Worm (Caenorhabditis elegans) whole organism, L4 larva: Measurements from ENCODE around the gene C16C8.11.
A peak's percentile ranks its signal among the peaks of the same experiment; 100 is the strongest.
"Not testable (repeated sequence)": the region's sequence is repeated elsewhere in the genome, so short reads cannot be mapped to it uniquely, and the experiment has no call there.

Experiments
- F26F4.8 ChIP-seq: fragments of 200-800 bp; sonication (Bioruptor generic); conservative IDR thresholded peaks from 2 replicates; pipeline ENCODE4 v1.3.6; 2022; ENCODE audit warnings: missing genetic modification characterization, missing compliant biosample characterization
- F49E8.2 ChIP-seq: sonication (generic microtip); optimal IDR thresholded peaks from 2 replicates; lab custom pipeline; 2016; ENCODE audit warnings: missing compliant biosample characterization, mild to moderate bottlenecking, missing genetic modification characterization, borderline replicate concordance
- T26A8.4 ChIP-seq: fragments of 200-800 bp; sonication (Bioruptor generic); IDR thresholded peaks from 2 replicates; pipeline ENCODE4 v1.3.6; 2022; ENCODE audit warnings: missing genetic modification characterization, missing compliant biosample characterization
- Y105C5A.15 ChIP-seq: fragments of 200-800 bp; sonication (Bioruptor generic); IDR thresholded peaks from 2 replicates; pipeline ENCODE4 v1.3.6; 2022; ENCODE audit warnings: missing genetic modification characterization, missing compliant biosample characterization
- Y48G9A.11 ChIP-seq: fragments of 200-800 bp; sonication (Bioruptor generic); IDR thresholded peaks from 2 replicates; pipeline ENCODE4 v1.3.6; 2022; ENCODE audit warnings: missing genetic modification reagents, missing genetic modification characterization, missing compliant biosample characterization
- aha-1 ChIP-seq: fragments of 150-350 bp; peaks from one replicate; lab custom pipeline; 2014; ENCODE audit warnings: missing biosample characterization, missing genetic modification characterization
- ceh-20 ChIP-seq: fragments of 200-800 bp; sonication (Bioruptor generic); IDR thresholded peaks from 2 replicates; pipeline ENCODE4 v1.3.6; 2022; ENCODE audit warnings: missing genetic modification reagents, missing genetic modification characterization, missing compliant biosample characterization
- ctbp-1 ChIP-seq: fragments of 200-800 bp; sonication (Bioruptor generic); IDR thresholded peaks from 2 replicates; pipeline ENCODE4 v1.3.6; 2022; ENCODE audit warnings: missing genetic modification reagents, missing genetic modification characterization, missing compliant biosample characterization
- egl-43 ChIP-seq: fragments of 200-800 bp; sonication (Bioruptor generic); IDR thresholded peaks from 2 replicates; pipeline ENCODE4 v1.3.6; 2022; ENCODE audit warnings: missing genetic modification reagents, missing genetic modification characterization, missing compliant biosample characterization
- fkh-10 ChIP-seq: fragments of 150-350 bp; optimal IDR thresholded peaks from 2 replicates; lab custom pipeline; 2014; ENCODE audit warnings: missing biosample characterization, missing genetic modification reagents, missing genetic modification characterization
- lim-7 ChIP-seq: fragments of 200-800 bp; sonication (Bioruptor generic); IDR thresholded peaks from 2 replicates; pipeline ENCODE4 v1.3.6; 2022; ENCODE audit warnings: missing genetic modification characterization, missing compliant biosample characterization
- lin-38 ChIP-seq: fragments of 200-800 bp; sonication (Bioruptor generic); IDR thresholded peaks from 2 replicates; pipeline ENCODE4 v1.3.6; 2022; ENCODE audit warnings: missing genetic modification reagents, missing genetic modification characterization, missing compliant biosample characterization
- lir-3 ChIP-seq: sonication (generic microtip); optimal IDR thresholded peaks from 2 replicates; lab custom pipeline; 2016; ENCODE audit warnings: mild to moderate bottlenecking, missing genetic modification characterization, missing compliant biosample characterization
- madf-5 ChIP-seq, 2 experiments: fragments of 200-800 bp; sonication (Bioruptor generic); IDR thresholded peaks; 2 replicates each; pipeline ENCODE4 v1.3.6; 2022; ENCODE audit warnings: missing compliant biosample characterization in 2 of 2, missing genetic modification characterization in 2 of 2
- nhr-111 ChIP-seq: fragments of 200-800 bp; sonication (Bioruptor generic); optimal IDR thresholded peaks from 2 replicates; lab custom pipeline; 2018; ENCODE audit warnings: mild to moderate bottlenecking, missing genetic modification characterization, missing compliant biosample characterization
- nhr-28 ChIP-seq: fragments of 150-350 bp; optimal IDR thresholded peaks from 2 replicates; lab custom pipeline; 2014; ENCODE audit warnings: missing biosample characterization, missing genetic modification characterization
- nhr-76 ChIP-seq: fragments of 150-350 bp; optimal IDR thresholded peaks from 2 replicates; lab custom pipeline; 2014; ENCODE audit warnings: missing biosample characterization, missing genetic modification characterization
- pha-4 ChIP-seq, 2 experiments: fragments of 150-350 bp in 1 of 2; fragments of 200-800 bp in 1 of 2; sonication (Bioruptor generic) in 1 of 2; IDR thresholded peaks in 1 of 2; optimal IDR thresholded peaks in 1 of 2; 2 replicates each; pipeline versions ENCODE4 v1.3.6 to Lab custom; 2014 to 2022; ENCODE audit warnings: missing genetic modification characterization in 2 of 2, missing genetic modification reagents in 2 of 2, missing biosample characterization in 1 of 2, missing compliant biosample characterization in 1 of 2
- php-3 ChIP-seq: fragments of 200-800 bp; sonication (Bioruptor generic); IDR thresholded peaks from 2 replicates; pipeline ENCODE4 v1.3.6; 2022; ENCODE audit warnings: missing genetic modification reagents, missing genetic modification characterization, missing compliant biosample characterization
- set-16 ChIP-seq: fragments of 200-800 bp; sonication (Bioruptor generic); IDR thresholded peaks from 2 replicates; pipeline ENCODE4 v1.3.6; 2022; ENCODE audit warnings: missing genetic modification reagents, missing genetic modification characterization, missing compliant biosample characterization
- skn-1 ChIP-seq: fragments of 150-350 bp; optimal IDR thresholded peaks from 2 replicates; lab custom pipeline; 2014; ENCODE audit warnings: missing biosample characterization, missing genetic modification characterization
- snpc-4 ChIP-seq: fragments of 150-350 bp; optimal IDR thresholded peaks from 2 replicates; lab custom pipeline; 2014; ENCODE audit warnings: missing biosample characterization, missing genetic modification characterization
- spr-1 ChIP-seq: sonication (generic microtip); optimal IDR thresholded peaks from 2 replicates; lab custom pipeline; 2016; ENCODE audit warnings: mild to moderate bottlenecking, missing genetic modification characterization, missing compliant biosample characterization
- tag-97 ChIP-seq: fragments of 200-800 bp; sonication (Bioruptor generic); IDR thresholded peaks from 2 replicates; pipeline ENCODE4 v1.3.6; 2022; ENCODE audit warnings: missing genetic modification characterization, missing compliant biosample characterization
- unc-130 ChIP-seq: sonication (generic microtip); optimal IDR thresholded peaks from 2 replicates; lab custom pipeline; 2016; ENCODE audit warnings: missing genetic modification reagents, missing genetic modification characterization, missing compliant biosample characterization
- unc-62 ChIP-seq, 3 experiments: fragments of 150-350 bp in 1 of 3; sonication (generic microtip); optimal IDR thresholded peaks in 2 of 3; peaks in 1 of 3; 1 replicate in 1 of 3; 2 replicates in 2 of 3; lab custom pipeline; 2014 to 2017; ENCODE audit warnings: missing biosample characterization in 3 of 3, missing genetic modification characterization in 3 of 3, missing genetic modification reagents in 3 of 3, missing genotype in 1 of 3
- zfp-3 ChIP-seq: fragments of 200-800 bp; sonication (Bioruptor generic); conservative IDR thresholded peaks from 2 replicates; pipeline ENCODE4 v1.3.6; 2022; ENCODE audit warnings: missing genetic modification reagents, missing genetic modification characterization, missing compliant biosample characterization
- zip-11 ChIP-seq: fragments of 200-800 bp; sonication (Bioruptor generic); IDR thresholded peaks from 2 replicates; pipeline ENCODE4 v1.3.6; 2022; ENCODE audit warnings: missing genetic modification characterization, missing compliant biosample characterization
- ztf-7 ChIP-seq: fragments of 150-350 bp; optimal IDR thresholded peaks from 2 replicates; lab custom pipeline; 2014; ENCODE audit warnings: missing biosample characterization, missing genetic modification characterization

Gene C16C8.11

DNA sequence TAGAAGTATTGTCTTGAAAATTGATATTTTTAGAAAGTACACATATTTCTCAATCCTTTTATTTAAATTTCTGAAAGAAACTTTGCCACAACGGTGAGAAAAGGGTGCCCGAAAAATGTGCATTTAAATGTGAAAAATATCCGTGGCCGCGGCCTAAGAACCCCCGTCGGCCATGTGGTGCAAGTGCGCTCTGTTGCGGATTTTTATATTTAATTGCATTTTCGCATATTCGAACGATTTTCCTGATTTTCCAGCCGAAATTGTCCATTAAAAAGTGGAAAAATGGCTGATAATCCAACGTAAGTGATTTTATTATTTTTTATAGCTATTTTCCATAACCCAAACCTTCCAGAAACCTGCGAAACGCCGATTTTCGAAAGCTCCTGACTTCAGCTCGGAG, 28.7 kb downstream of the C16C8.11 start, which contains the start of gene smu-2 (continued):
- no peak for TF ChIP-seq ztf-7 (tag; lab: Kevin White, UChicago)
- peak; percentile 71 for TF ChIP-seq nhr-28
- no peak for TF ChIP-seq unc-62 (GFP tag; optimal IDR thresholded peaks at IDR 0.05 in 1 of 2; lab: Kevin White, UChicago)
- TF ChIP-seq unc-62 (tag; optimal IDR thresholded peaks at IDR 0.05; lab: Kevin White, UChicago) = no peak
- TF ChIP-seq unc-130 (GFP tag; lab: Kevin White, UChicago) = peak; percentile 89
- TF ChIP-seq, all 104 proteins: peak for 16

DNA sequence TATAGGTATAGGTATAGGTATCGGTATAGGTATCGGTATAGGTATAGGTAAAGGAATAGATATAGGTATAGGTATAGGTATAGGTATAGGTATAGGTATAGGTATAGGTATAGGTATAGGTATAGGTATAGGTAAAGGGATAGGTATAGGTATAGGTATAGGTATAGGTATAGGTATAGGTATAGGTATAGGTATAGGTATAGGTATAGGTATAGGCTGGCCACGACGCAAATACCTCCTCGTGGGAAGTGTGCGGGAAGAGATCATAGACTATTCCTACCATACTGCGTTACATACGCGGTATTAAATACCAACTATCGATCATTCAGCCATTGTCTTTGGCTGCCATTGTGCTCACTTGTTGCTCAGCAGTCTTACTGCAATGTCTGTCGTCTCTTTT, 37.3 kb downstream of the C16C8.11 start, which contains the start of gene fbxb-112:
Gene fbxb-112 (plus strand): TSS at position 301 of the 400 bp plus-strand sequence.
- not testable (repeated sequence) for TF ChIP-seq Y48G9A.11 (GFP tag; lab: Robert Waterston, UW); F49E8.2 (tag; lab: Kevin White, UChicago); T26A8.4
- TF ChIP-seq, all 104 proteins: peak for 0; not testable (repeated sequence) for 104

DNA sequence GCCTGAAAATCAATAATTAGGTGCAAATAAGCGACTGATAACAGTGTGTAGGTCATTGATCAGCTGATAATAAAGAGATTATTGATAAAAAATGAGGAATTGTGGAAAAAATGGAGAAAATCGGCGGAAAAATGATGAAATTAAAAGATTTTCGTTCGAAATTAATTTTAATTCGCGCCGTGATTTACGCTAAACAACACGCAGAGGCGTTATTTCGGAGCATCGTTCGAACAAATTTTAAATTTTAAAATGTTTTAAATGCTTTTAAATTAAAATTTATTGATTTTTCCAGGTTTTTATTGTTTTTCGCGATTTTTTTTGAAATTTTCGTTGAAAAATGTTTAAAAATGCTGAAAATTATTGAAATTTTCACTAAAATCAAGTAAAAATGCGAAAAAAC, 45.9 kb downstream of the C16C8.11 start, which contains the start of gene Y49F6B.9:
Gene Y49F6B.9 (minus strand): TSS at position 2 of the 400 bp plus-strand sequence.
- TF ChIP-seq skn-1 (tag; lab: Kevin White, UChicago) = no peak
- no peak for TF ChIP-seq zip-11
- no peak for TF ChIP-seq unc-130 (GFP tag; lab: Kevin White, UChicago)
- peak; percentile 87 for TF ChIP-seq aha-1 (tag; lab: Kevin White, UChicago)
- peak; percentile 94 for TF ChIP-seq Y48G9A.11 (GFP tag; lab: Robert Waterston, UW)
- TF ChIP-seq lin-38 = no peak
- no peak for TF ChIP-seq lim-7 (GFP tag; lab: Robert Waterston, UW)

DNA sequence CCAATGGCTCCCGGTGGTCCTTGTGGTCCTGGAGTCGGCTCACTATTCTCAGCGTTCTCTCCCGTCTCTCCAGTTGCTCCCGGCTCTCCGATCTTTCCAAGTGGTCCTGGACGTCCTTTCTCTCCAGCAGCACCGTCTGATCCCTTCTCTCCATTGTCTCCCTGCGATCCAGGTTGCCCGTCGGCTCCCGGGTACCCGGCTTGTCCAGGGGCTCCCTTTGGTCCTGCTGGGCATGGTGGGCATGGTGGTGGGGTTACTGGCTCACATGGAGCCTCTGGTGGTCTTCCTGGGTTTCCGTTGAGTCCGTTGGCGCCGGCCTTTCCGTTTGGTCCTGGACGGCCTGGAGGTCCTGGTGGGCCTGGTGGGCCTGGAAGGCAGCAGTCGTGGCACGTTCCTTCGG, 46.9 kb downstream of the C16C8.11 start:
- TF ChIP-seq php-3 (GFP tag; lab: Robert Waterston, UW) = peak; percentile 31; the same call in 1 of the 2 replicates
- no peak for TF ChIP-seq aha-1 (tag; lab: Kevin White, UChicago)
- TF ChIP-seq set-16 (GFP tag; lab: Robert Waterston, UW) = peak; percentile 97
- peak; percentile 65; the same call in 1 of the 2 replicates for TF ChIP-seq egl-43 (GFP tag; lab: Robert Waterston, UW)
- no peak for TF ChIP-seq snpc-4 (tag; lab: Kevin White, UChicago)
- TF ChIP-seq T26A8.4 = peak; percentile 57
- peak; percentile 7 for TF ChIP-seq spr-1 (tag; lab: Kevin White, UChicago)
- no peak for TF ChIP-seq fkh-10 (GFP tag; lab: Kevin White, UChicago)
- TF ChIP-seq ctbp-1 (GFP tag; lab: Robert Waterston, UW) = no peak
- no peak for TF ChIP-seq unc-130 (GFP tag; lab: Kevin White, UChicago)
- peak; percentile 13 for TF ChIP-seq nhr-111
- TF ChIP-seq lin-38 = no peak
- TF ChIP-seq, all 104 proteins: peak for 6

DNA sequence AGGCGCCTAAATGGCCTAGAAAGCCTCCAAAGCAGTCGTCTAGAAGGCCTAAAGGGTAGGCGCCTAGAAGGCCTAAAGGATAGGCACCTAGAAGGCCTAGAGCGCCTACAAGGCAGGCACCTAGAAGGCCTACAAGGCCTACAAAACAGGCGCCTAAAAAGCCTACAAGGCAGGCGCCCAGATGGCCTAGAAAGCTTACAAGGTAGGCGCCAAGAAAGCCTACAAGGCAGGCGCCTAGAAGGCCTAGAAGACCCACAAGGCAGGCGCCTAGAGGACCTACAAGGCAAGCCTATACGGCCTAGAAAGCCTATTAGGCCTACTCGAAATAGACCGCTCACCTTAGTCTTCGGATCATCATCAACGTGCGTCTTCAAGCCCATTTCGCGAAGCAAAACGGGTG, 48.5 kb downstream of the C16C8.11 start:
- TF ChIP-seq nhr-76 (tag; lab: Kevin White, UChicago) (no peak), ctbp-1 (GFP tag; lab: Robert Waterston, UW) (no peak), lir-3 (tag; lab: Kevin White, UChicago) (no peak), zfp-3 (GFP tag; lab: Robert Waterston, UW) (no peak), tag-97 (GFP tag; lab: Robert Waterston, UW) (no peak), egl-43 (GFP tag; lab: Robert Waterston, UW) (peak; percentile 61; the same call in 1 of the 2 replicates), Y105C5A.15 (GFP tag; lab: Robert Waterston, UW) (0 out of 2 replicates have a peak, but pooled peaks have one; percentile 43), ceh-20 (GFP tag; lab: Robert Waterston, UW) (no peak), madf-5 (GFP tag; IDR thresholded peaks at IDR 0.05; lab: Robert Waterston, UW) (no peak), F26F4.8 (no peak), pha-4 (GFP tag; IDR thresholded peaks at IDR 0.05; lab: Robert Waterston, UW) (peak; percentile 15; the same call in 1 of the 2 replicates), pha-4 (tag; optimal IDR thresholded peaks at IDR 0.05; lab: Kevin White, UChicago) (no peak), unc-62 (GFP tag; optimal IDR thresholded peaks at IDR 0.05 in 1 of 2; lab: Kevin White, UChicago) (peak in 1 of 2 experiments; percentile 67), unc-62 (tag; optimal IDR thresholded peaks at IDR 0.05; lab: Kevin White, UChicago) (no peak), aha-1 (tag; lab: Kevin White, UChicago) (peak; percentile 94)
